Worm (Caenorhabditis elegans) whole organism, L1 larva: ENCODE data around the gene hmg-5.

ENCODE experiments used
- ama-1 ChIP-seq: fragments of 150-350 bp; optimal IDR thresholded peaks from 2 replicates; lab custom pipeline; 2014
- blmp-1 ChIP-seq: fragments of 150-350 bp; optimal IDR thresholded peaks from 2 replicates; lab custom pipeline; 2014; ENCODE audit warnings: missing biosample characterization, missing genetic modification characterization
- dpl-1 ChIP-seq, 3 experiments: fragments of 150-350 bp in 2 of 3; sonication (generic microtip) in 1 of 3; optimal IDR thresholded peaks; 2 replicates each; lab custom pipeline; 2014 to 2017; ENCODE audit warnings: missing biosample characterization in 3 of 3, missing genetic modification characterization in 3 of 3, missing genetic modification reagents in 3 of 3
- lsy-2 ChIP-seq, 2 experiments: fragments of 150-350 bp; optimal IDR thresholded peaks; 2 replicates each; lab custom pipeline; 2014; ENCODE audit warnings: missing biosample characterization in 2 of 2, missing genetic modification characterization in 2 of 2
- nhr-11 ChIP-seq: fragments of 150-350 bp; optimal IDR thresholded peaks from 2 replicates; lab custom pipeline; 2014; ENCODE audit warnings: missing biosample characterization, missing genetic modification characterization
- sox-4 ChIP-seq: sonication (generic microtip); optimal IDR thresholded peaks from 2 replicates; lab custom pipeline; 2016; ENCODE audit warnings: missing genetic modification characterization, missing compliant biosample characterization
- tbx-2 ChIP-seq: sonication (generic microtip); optimal IDR thresholded peaks from 2 replicates; lab custom pipeline; 2016; ENCODE audit warnings: missing genetic modification characterization, missing compliant biosample characterization
- zip-4 ChIP-seq: fragments of 200-800 bp; sonication (Bioruptor generic); optimal IDR thresholded peaks from 2 replicates; lab custom pipeline; 2018; ENCODE audit warnings: mild to moderate bottlenecking, missing genetic modification characterization, moderate library complexity, missing compliant biosample characterization

- TF ChIP-seq nhr-11 (no peak), sox-4 (tag; lab: Kevin White, UChicago) (no peak), blmp-1 (tag; lab: Kevin White, UChicago) (peak; percentile 99), ama-1 (lab: Kevin White, UChicago) (no peak), dpl-1 (GFP tag; optimal IDR thresholded peaks at IDR 0.05; lab: Kevin White, UChicago) (peak; percentile 69 to 76 (median 69)), tbx-2 (tag; lab: Kevin White, UChicago) (peak; percentile 50), zip-4 (GFP tag; lab: Kevin White, UChicago) (no peak), lsy-2 (tag; optimal IDR thresholded peaks at IDR 0.05; lab: Kevin White, UChicago) (peak; percentile 53 to 86)
Measured at ce11 chrIV:7654212-7654778, 8.3 kb upstream of the hmg-5 start, which contains the start of gene nrde-4.
